Worm (Caenorhabditis elegans) whole organism, young adult: ENCODE measurements around the gene C09E8.6.
"Not testable (repeated sequence)": the region's sequence is repeated elsewhere in the genome, so short reads cannot be mapped to it uniquely, and the experiment has no call there.

ENCODE experiments used
- B0035.1 ChIP-seq: sonication (generic microtip); optimal IDR thresholded peaks from 2 replicates; lab custom pipeline; 2016; ENCODE audit warnings: missing genetic modification characterization, mild to moderate bottlenecking, missing compliant biosample characterization, missing genotype, missing genetic modification reagents
- B0261.1 ChIP-seq: sonication (generic microtip); optimal IDR thresholded peaks from 2 replicates; lab custom pipeline; 2016; ENCODE audit warnings: mild to moderate bottlenecking, missing genetic modification characterization, moderate library complexity, missing compliant biosample characterization
- F23B12.7 ChIP-seq: sonication (generic microtip); optimal IDR thresholded peaks from 2 replicates; lab custom pipeline; 2017; ENCODE audit warnings: missing genetic modification characterization, mild to moderate bottlenecking, missing compliant biosample characterization, antibody characterized with exemption, moderate library complexity; ENCODE audit not compliant: insufficient read depth
- F33H1.4 ChIP-seq: fragments of 200-800 bp; sonication (Bioruptor generic); IDR thresholded peaks from 2 replicates; pipeline ENCODE4 v1.3.6; 2022; ENCODE audit warnings: missing genetic modification reagents, missing genetic modification characterization, missing compliant biosample characterization
- T07F8.4 ChIP-seq: sonication (generic microtip); optimal IDR thresholded peaks from 2 replicates; lab custom pipeline; 2016; ENCODE audit warnings: mild to moderate bottlenecking, missing genetic modification characterization, moderate library complexity, missing compliant biosample characterization
- Y53F4B.3 ChIP-seq: fragments of 200-800 bp; sonication (Bioruptor generic); IDR thresholded peaks from 2 replicates; pipeline ENCODE4 v1.3.6; 2022; ENCODE audit warnings: missing genetic modification reagents, missing genetic modification characterization, missing compliant biosample characterization
- Y79H2A.3 ChIP-seq: fragments of 200-800 bp; sonication (Bioruptor generic); conservative IDR thresholded peaks from 2 replicates; pipeline ENCODE4 v1.3.6; 2022; ENCODE audit warnings: missing genetic modification reagents, missing genetic modification characterization, missing compliant biosample characterization
- Y95B8A.8 ChIP-seq: fragments of 200-800 bp; sonication (Bioruptor generic); IDR thresholded peaks from 2 replicates; pipeline ENCODE4 v1.3.6; 2022; ENCODE audit warnings: missing genetic modification reagents, missing genetic modification characterization, missing compliant biosample characterization
- ama-1 ChIP-seq, 3 experiments: fragments of 150-350 bp in 1 of 3; sonication (generic microtip) in 2 of 3; optimal IDR thresholded peaks; 2 replicates each; lab custom pipeline; 2014 to 2018; ENCODE audit warnings: missing biosample characterization in 2 of 3, missing genetic modification characterization in 2 of 3, missing genetic modification reagents in 2 of 3
- attf-3 ChIP-seq: fragments of 200-800 bp; sonication (Bioruptor generic); conservative IDR thresholded peaks from 2 replicates; pipeline ENCODE4 v1.3.6; 2022; ENCODE audit warnings: missing genetic modification reagents, missing genetic modification characterization, missing compliant biosample characterization
- bed-1 ChIP-seq: fragments of 200-800 bp; sonication (Bioruptor generic); IDR thresholded peaks from 2 replicates; pipeline ENCODE4 v1.3.6; 2022; ENCODE audit warnings: missing genetic modification reagents, missing genetic modification characterization, missing compliant biosample characterization
- ceh-100 ChIP-seq: fragments of 200-800 bp; sonication (Bioruptor generic); IDR thresholded peaks from 2 replicates; pipeline ENCODE4 v1.3.6; 2022; ENCODE audit warnings: missing genetic modification reagents, missing genetic modification characterization, missing compliant biosample characterization
- ceh-79 ChIP-seq: sonication (generic microtip); optimal IDR thresholded peaks from 2 replicates; lab custom pipeline; 2017; ENCODE audit warnings: mild to moderate bottlenecking, missing genetic modification characterization, missing compliant biosample characterization
- dpl-1 ChIP-seq: fragments of 150-350 bp; optimal IDR thresholded peaks from 2 replicates; lab custom pipeline; 2014; ENCODE audit warnings: missing biosample characterization, missing genetic modification reagents, missing genetic modification characterization
- efl-1 ChIP-seq: fragments of 150-350 bp; optimal IDR thresholded peaks from 2 replicates; lab custom pipeline; 2014; ENCODE audit warnings: missing biosample characterization, missing genetic modification reagents, missing genetic modification characterization
- ekl-4 ChIP-seq: fragments of 200-800 bp; sonication (Bioruptor generic); IDR thresholded peaks from 2 replicates; pipeline ENCODE4 v1.3.6; 2022; ENCODE audit warnings: missing genetic modification reagents, missing genetic modification characterization, missing compliant biosample characterization
- ets-4 ChIP-seq: fragments of 200-800 bp; sonication (Bioruptor generic); optimal IDR thresholded peaks from 2 replicates; lab custom pipeline; 2018; ENCODE audit warnings: mild to moderate bottlenecking, missing genetic modification characterization, missing compliant biosample characterization
- hlh-12 ChIP-seq: sonication (generic microtip); optimal IDR thresholded peaks from 2 replicates; lab custom pipeline; 2016; ENCODE audit warnings: missing genetic modification characterization, missing compliant biosample characterization
- hmg-1.2 ChIP-seq: fragments of 200-800 bp; sonication (Bioruptor generic); IDR thresholded peaks from 2 replicates; pipeline ENCODE4 v1.3.6; 2022; ENCODE audit warnings: missing genetic modification reagents, missing genetic modification characterization, missing compliant biosample characterization
- hrde-1 ChIP-seq: sonication (generic microtip); optimal IDR thresholded peaks from 2 replicates; lab custom pipeline; 2016; ENCODE audit warnings: missing genetic modification characterization, mild to moderate bottlenecking, missing compliant biosample characterization, moderate library complexity, missing genotype, missing genetic modification reagents, borderline replicate concordance
- lin-35 ChIP-seq, 3 experiments: fragments of 150-350 bp in 2 of 3; sonication (generic microtip) in 1 of 3; optimal IDR thresholded peaks; 2 replicates each; lab custom pipeline; 2014 to 2018; ENCODE audit warnings: missing biosample characterization in 3 of 3, missing genetic modification characterization in 3 of 3, missing genetic modification reagents in 3 of 3
- lir-1 ChIP-seq: fragments of 200-800 bp; sonication (Bioruptor generic); conservative IDR thresholded peaks from 2 replicates; pipeline ENCODE4 v1.3.6; 2022; ENCODE audit warnings: missing genetic modification reagents, missing genetic modification characterization, missing compliant biosample characterization
- madf-6 ChIP-seq: fragments of 200-800 bp; sonication (Bioruptor generic); IDR thresholded peaks from 2 replicates; pipeline ENCODE4 v1.3.6; 2022; ENCODE audit warnings: missing genetic modification reagents, missing genetic modification characterization, missing compliant biosample characterization
- madf-8 ChIP-seq: fragments of 200-800 bp; sonication (Bioruptor generic); conservative IDR thresholded peaks from 2 replicates; pipeline ENCODE4 v1.3.6; 2022; ENCODE audit warnings: missing genetic modification reagents, missing genetic modification characterization, missing compliant biosample characterization
- mel-28 ChIP-seq: sonication (generic microtip); optimal IDR thresholded peaks from 2 replicates; lab custom pipeline; 2016; ENCODE audit warnings: borderline replicate concordance, mild to moderate bottlenecking, missing genetic modification characterization, missing compliant biosample characterization
- mxl-1 ChIP-seq: sonication (generic microtip); optimal IDR thresholded peaks from 2 replicates; lab custom pipeline; 2016; ENCODE audit warnings: missing genetic modification characterization, missing compliant biosample characterization
- nhr-120 ChIP-seq: fragments of 200-800 bp; sonication (Bioruptor generic); IDR thresholded peaks from 2 replicates; pipeline ENCODE4 v1.3.6; 2022; ENCODE audit warnings: missing genetic modification characterization, missing compliant biosample characterization
- pbrm-1 ChIP-seq: fragments of 200-800 bp; sonication (Bioruptor generic); IDR thresholded peaks from 2 replicates; pipeline ENCODE4 v1.3.6; 2022; ENCODE audit warnings: missing genetic modification reagents, missing genetic modification characterization, missing compliant biosample characterization
- pha-4 ChIP-seq: fragments of 150-350 bp; sonication (generic microtip); optimal IDR thresholded peaks from 2 replicates; lab custom pipeline; 2014; ENCODE audit warnings: missing biosample characterization, missing genetic modification reagents, missing genetic modification characterization
- snpc-4 ChIP-seq, 5 experiments: fragments of 150-350 bp in 1 of 5; sonication (generic microtip) in 4 of 5; optimal IDR thresholded peaks; 2 replicates each; lab custom pipeline; 2014 to 2018; ENCODE audit warnings: missing genetic modification characterization in 5 of 5, missing biosample characterization in 3 of 5, antibody characterized with exemption in 2 of 5, mild to moderate bottlenecking in 2 of 5, missing compliant biosample characterization in 2 of 5, missing genotype in 2 of 5, moderate library complexity in 2 of 5, missing genetic modification reagents in 1 of 5
- somi-1 ChIP-seq: fragments of 200-800 bp; sonication (Bioruptor generic); optimal IDR thresholded peaks from 2 replicates; lab custom pipeline; 2018; ENCODE audit warnings: mild to moderate bottlenecking, missing genetic modification characterization, missing compliant biosample characterization
- tbp1 ChIP-seq: fragments of 200-800 bp; sonication (Bioruptor generic); optimal IDR thresholded peaks from 2 replicates; lab custom pipeline; 2018; ENCODE audit warnings: mild to moderate bottlenecking, missing genetic modification characterization, missing compliant biosample characterization
- tlf-1 ChIP-seq: fragments of 200-800 bp; sonication (Bioruptor generic); optimal IDR thresholded peaks from 2 replicates; lab custom pipeline; 2018; ENCODE audit warnings: mild to moderate bottlenecking, missing genetic modification characterization, missing compliant biosample characterization
- unc-130 ChIP-seq: sonication (generic microtip); optimal IDR thresholded peaks from 2 replicates; lab custom pipeline; 2016; ENCODE audit warnings: missing genetic modification reagents, missing genetic modification characterization, missing compliant biosample characterization
- xnd-1 ChIP-seq: sonication (generic microtip); optimal IDR thresholded peaks from 2 replicates; lab custom pipeline; 2016; ENCODE audit warnings: missing genotype, missing genetic modification reagents, missing genetic modification characterization, missing compliant biosample characterization
- zfh-2 ChIP-seq: fragments of 200-800 bp; sonication (Bioruptor generic); conservative IDR thresholded peaks from 2 replicates; pipeline ENCODE4 v1.3.6; 2022; ENCODE audit warnings: missing genetic modification reagents, missing genetic modification characterization, missing compliant biosample characterization
- ztf-18 ChIP-seq: sonication (generic microtip); optimal IDR thresholded peaks from 2 replicates; lab custom pipeline; 2016; ENCODE audit warnings: missing genotype, mild to moderate bottlenecking, missing genetic modification characterization, missing compliant biosample characterization

C09E8.6 gene

ce11 chrII:526375-526774 is 29.9 kb upstream of the C09E8.6 start, which contains the start of gene lgc-34:
lgc-34 (plus strand) TSS chrII:526574.
- TF ChIP-seq Y53F4B.3, result no peak
- TF ChIP-seq bed-1 (GFP tag; lab: Robert Waterston, UW), result no peak
- no peak for TF ChIP-seq xnd-1 (tag; lab: Kevin White, UChicago)
- TF ChIP-seq hrde-1 (tag; lab: Kevin White, UChicago), result no peak
- no peak for TF ChIP-seq ekl-4 (GFP tag; lab: Robert Waterston, UW)
- no peak for TF ChIP-seq snpc-4 (GFP tag; optimal IDR thresholded peaks at IDR 0.05; lab: Kevin White, UChicago)
- TF ChIP-seq snpc-4 (tag; optimal IDR thresholded peaks at IDR 0.05; lab: Kevin White, UChicago), result no peak
- no peak for TF ChIP-seq ama-1 (optimal IDR thresholded peaks at IDR 0.05; lab: Kevin White, UChicago)
- TF ChIP-seq ama-1 (GFP tag; optimal IDR thresholded peaks at IDR 0.05; lab: Kevin White, UChicago), result no peak
- TF ChIP-seq madf-6, result no peak
- TF ChIP-seq mel-28, result no peak
- TF ChIP-seq lin-35 (GFP tag; optimal IDR thresholded peaks at IDR 0.05; lab: Kevin White, UChicago), result no peak

- not testable (repeated sequence) for TF ChIP-seq efl-1 (GFP tag; lab: Kevin White, UChicago); F23B12.7 (tag; lab: Kevin White, UChicago); Y53F4B.3
Observed at ce11 chrII:535226-535625, 21.1 kb upstream of the C09E8.6 start, which contains the start of gene T27A1.3. T27A1.3 (plus strand) TSS chrII:535526.

ce11 chrII:536775-537174 is 19.5 kb upstream of the C09E8.6 start, which contains the start of gene T27A1.2:
T27A1.2 (minus strand) TSS chrII:536875.
- TF ChIP-seq nhr-120 (GFP tag; lab: Robert Waterston, UW) (no peak), hmg-1.2 (GFP tag; lab: Robert Waterston, UW) (no peak), ceh-79 (tag; lab: Kevin White, UChicago) (no peak), dpl-1 (GFP tag; lab: Kevin White, UChicago) (no peak), pbrm-1 (GFP tag; lab: Robert Waterston, UW) (no peak), Y79H2A.3 (GFP tag; lab: Robert Waterston, UW) (no peak), Y95B8A.8 (GFP tag; lab: Robert Waterston, UW) (no peak), F23B12.7 (tag; lab: Kevin White, UChicago) (no peak), ets-4 (GFP tag; lab: Kevin White, UChicago) (no peak), pha-4 (no peak), T07F8.4 (tag; lab: Kevin White, UChicago) (no peak)

ce11 chrII:542416-542815 is 13.9 kb upstream of the C09E8.6 start:
- TF ChIP-seq B0035.1 (tag; lab: Kevin White, UChicago), result no peak
- no peak for TF ChIP-seq madf-8 (GFP tag; lab: Robert Waterston, UW)
- TF ChIP-seq lin-35 (GFP tag; optimal IDR thresholded peaks at IDR 0.05; lab: Kevin White, UChicago), result no peak
- no peak for TF ChIP-seq tlf-1
- TF ChIP-seq snpc-4 (GFP tag; optimal IDR thresholded peaks at IDR 0.05; lab: Kevin White, UChicago), result no peak
- no peak for TF ChIP-seq snpc-4 (tag; optimal IDR thresholded peaks at IDR 0.05; lab: Kevin White, UChicago)
- no peak for TF ChIP-seq zfh-2
- TF ChIP-seq tbp1 (GFP tag; lab: Kevin White, UChicago), result no peak
- no peak for TF ChIP-seq attf-3
- no peak for TF ChIP-seq ceh-79 (tag; lab: Kevin White, UChicago)
- no peak for TF ChIP-seq hlh-12 (tag; lab: Kevin White, UChicago)
- no peak for TF ChIP-seq somi-1 (GFP tag; lab: Kevin White, UChicago)
- TF ChIP-seq ceh-100, result no peak
- TF ChIP-seq unc-130 (GFP tag; lab: Kevin White, UChicago), result no peak
- TF ChIP-seq ztf-18 (tag; lab: Kevin White, UChicago), result no peak
- no peak for TF ChIP-seq F33H1.4
- TF ChIP-seq ekl-4 (GFP tag; lab: Robert Waterston, UW), result no peak
- no peak for TF ChIP-seq mxl-1
- no peak for TF ChIP-seq lir-1
- no peak for TF ChIP-seq B0261.1 (tag; lab: Kevin White, UChicago)
- no peak for TF ChIP-seq bed-1 (GFP tag; lab: Robert Waterston, UW)
- TF ChIP-seq, all 124 proteins: peak for 0
